Worm (Caenorhabditis elegans): ENCODE data around the gene F23D12.10.

- TF ChIP-seq flt-1 (GFP tag; IDR thresholded peaks at IDR 0.05) = no peak
- TF ChIP-seq ama-1 (optimal IDR thresholded peaks at IDR 0.05) = no peak
- TF ChIP-seq tra-4 (tag; optimal IDR thresholded peaks at IDR 0.05) = no peak
- no peak for TF ChIP-seq hmg-4 (GFP tag; optimal IDR thresholded peaks at IDR 0.05)
- TF ChIP-seq F13C5.2 (tag; optimal IDR thresholded peaks at IDR 0.05) = no peak
- TF ChIP-seq B0310.2 (tag; optimal IDR thresholded peaks at IDR 0.05) = no peak
These were observed 12.5 kb upstream of the F23D12.10 start, which contains the start of gene F23D12.1 for ce11 chrX:14428052-14428451.
